Fruit fly (Drosophila melanogaster) whole organism, embryonic: ENCODE measurements around the gene Sec23.

Experiments used
- Atf3 ChIP-seq: fragments of 200-800 bp; sonication (Bioruptor generic); optimal IDR thresholded peaks from 3 replicates; lab custom pipeline; 2016; ENCODE audit warnings: missing biosample characterization, missing genetic modification characterization
- BEAF-32 ChIP-seq: fragments of 200-800 bp; sonication (Bioruptor generic); optimal IDR thresholded peaks from 3 replicates; lab custom pipeline; 2017; ENCODE audit warnings: missing biosample characterization, missing genetic modification characterization, mild to moderate bottlenecking, moderate library complexity, missing genetic modification reagents
- CG12219 ChIP-seq: fragments of 200-800 bp; sonication (Bioruptor generic); optimal IDR thresholded peaks from 3 replicates; lab custom pipeline; 2018; ENCODE audit warnings: missing biosample characterization, mild to moderate bottlenecking, missing genetic modification characterization
- CG13296 ChIP-seq: fragments of 200-800 bp; sonication (Bioruptor generic); optimal IDR thresholded peaks from 3 replicates; lab custom pipeline; 2018; ENCODE audit warnings: missing biosample characterization, mild to moderate bottlenecking, missing genetic modification characterization
- CG15011 ChIP-seq: fragments of 200-800 bp; sonication (Bioruptor generic); optimal IDR thresholded peaks from 3 replicates; lab custom pipeline; 2018; ENCODE audit warnings: missing biosample characterization, mild to moderate bottlenecking, missing genetic modification characterization
- CG15073 ChIP-seq: fragments of 200-800 bp; sonication (Bioruptor generic); optimal IDR thresholded peaks from 2 replicates; lab custom pipeline; 2016; ENCODE audit warnings: missing biosample characterization, missing genetic modification characterization
- CG15601 ChIP-seq: fragments of 200-800 bp; sonication (Bioruptor generic); optimal IDR thresholded peaks from 3 replicates; lab custom pipeline; 2019; ENCODE audit warnings: missing biosample characterization, mild to moderate bottlenecking, missing genetic modification characterization, moderate library complexity
- CG17568 ChIP-seq: fragments of 200-800 bp; sonication (Bioruptor generic); optimal IDR thresholded peaks from 2 replicates; lab custom pipeline; 2018; ENCODE audit warnings: missing biosample characterization, mild to moderate bottlenecking, missing genetic modification characterization, moderate library complexity
- CG1832 ChIP-seq: fragments of 200-800 bp; sonication (Bioruptor generic); optimal IDR thresholded peaks from 2 replicates; lab custom pipeline; 2017; ENCODE audit warnings: missing biosample characterization, mild to moderate bottlenecking, missing genetic modification characterization, inconsistent platforms
- CG30020 ChIP-seq: fragments of 200-800 bp; optimal IDR thresholded peaks from 2 replicates; lab custom pipeline; 2019; ENCODE audit warnings: missing biosample characterization, mild to moderate bottlenecking, missing genetic modification characterization, moderate library complexity
- CG30431 ChIP-seq: fragments of 200-800 bp; sonication (Bioruptor generic); optimal IDR thresholded peaks from 2 replicates; lab custom pipeline; 2017; ENCODE audit warnings: missing biosample characterization, missing genetic modification characterization
- CG4424 ChIP-seq: fragments of 200-800 bp; sonication (Bioruptor generic); optimal IDR thresholded peaks from 3 replicates; lab custom pipeline; 2016; ENCODE audit warnings: missing biosample characterization, missing genetic modification characterization
- CG6791 ChIP-seq: fragments of 200-800 bp; sonication (Bioruptor generic); IDR thresholded peaks from 3 replicates; pipeline ENCODE4 v1.3.6; 2022; ENCODE audit warnings: missing biosample characterization, missing genetic modification characterization; ENCODE audit not compliant: partially characterized antibody
- CG8290 ChIP-seq, 3 experiments: fragments of 200-800 bp; sonication (Bioruptor generic); optimal IDR thresholded peaks; 2 replicates each; lab custom pipeline; 2016 to 2019; ENCODE audit warnings: missing biosample characterization in 3 of 3, missing genetic modification characterization in 3 of 3, mild to moderate bottlenecking in 2 of 3, moderate library complexity in 1 of 3
- CG9609 ChIP-seq: fragments of 200-800 bp; sonication (Bioruptor generic); optimal IDR thresholded peaks from 3 replicates; lab custom pipeline; 2016; ENCODE audit warnings: missing biosample characterization, missing genetic modification characterization
- CG9932 ChIP-seq: fragments of 200-800 bp; sonication (Bioruptor generic); IDR thresholded peaks from 2 replicates; pipeline ENCODE4 v1.3.6; 2022; ENCODE audit warnings: missing biosample characterization, missing genetic modification characterization
- Doc3 ChIP-seq: fragments of 200-800 bp; sonication (Bioruptor generic); IDR thresholded peaks from 3 replicates; pipeline ENCODE4 v1.3.6; 2022; ENCODE audit warnings: missing biosample characterization, missing genetic modification characterization; ENCODE audit not compliant: partially characterized antibody
- Dp ChIP-seq: fragments of 200-800 bp; sonication (Bioruptor generic); optimal IDR thresholded peaks from 2 replicates; lab custom pipeline; 2018; ENCODE audit warnings: missing biosample characterization, mild to moderate bottlenecking, missing genetic modification characterization, moderate library complexity
- Eip74EF ChIP-seq, 2 experiments: fragments of 200-800 bp in 1 of 2; fragments of >200 bp in 1 of 2; sonication (Bioruptor generic) in 1 of 2; optimal IDR thresholded peaks; 2 replicates each; lab custom pipeline; 2017 to 2019; ENCODE audit warnings: missing biosample characterization in 2 of 2, missing genetic modification characterization in 2 of 2, mild to moderate bottlenecking in 1 of 2, moderate library complexity in 1 of 2
- Ets65A ChIP-seq: fragments of 200-800 bp; sonication (Bioruptor generic); peaks from one replicate; lab custom pipeline; 2016; ENCODE audit warnings: missing biosample characterization, missing genetic modification characterization
- GATAe ChIP-seq: fragments of 200-800 bp; sonication (Bioruptor generic); conservative IDR thresholded peaks from 2 replicates; pipeline ENCODE4 v1.3.6; 2022; ENCODE audit warnings: missing biosample characterization, missing genetic modification characterization
- HLHmδ ChIP-seq: fragments of 200-800 bp; sonication (Bioruptor generic); optimal IDR thresholded peaks from 2 replicates; lab custom pipeline; 2018; ENCODE audit warnings: missing biosample characterization, mild to moderate bottlenecking, missing genetic modification characterization, moderate library complexity
- Hmx ChIP-seq: fragments of 200-800 bp; sonication (Bioruptor generic); optimal IDR thresholded peaks from 2 replicates; lab custom pipeline; 2016; ENCODE audit warnings: missing biosample characterization, missing genetic modification characterization
- Hr78 ChIP-seq, 2 experiments: fragments of 200-800 bp in 1 of 2; fragments of >200 bp in 1 of 2; sonication (Bioruptor generic) in 1 of 2; optimal IDR thresholded peaks; 2 replicates each; lab custom pipeline; 2017 to 2019; ENCODE audit warnings: missing biosample characterization in 2 of 2, missing genetic modification characterization in 2 of 2, mild to moderate bottlenecking in 1 of 2, moderate library complexity in 1 of 2
- Hsf ChIP-seq: fragments of 200-800 bp; sonication (Bioruptor generic); optimal IDR thresholded peaks from 3 replicates; lab custom pipeline; 2016; ENCODE audit warnings: missing biosample characterization, missing genetic modification characterization
- MESR4 ChIP-seq: fragments of 200-800 bp; sonication (Bioruptor generic); optimal IDR thresholded peaks from 2 replicates; lab custom pipeline; 2018; ENCODE audit warnings: missing biosample characterization, mild to moderate bottlenecking, missing genetic modification characterization, moderate library complexity
- Opbp ChIP-seq: fragments of 200-800 bp; sonication (Bioruptor generic); IDR thresholded peaks from 3 replicates; pipeline ENCODE4 v1.3.6; 2022; ENCODE audit warnings: missing biosample characterization, missing genetic modification characterization; ENCODE audit not compliant: partially characterized antibody
- Pdp1 ChIP-seq, 2 experiments: fragments of 200-800 bp; sonication (Bioruptor generic); optimal IDR thresholded peaks; 3 replicates each; lab custom pipeline; 2016; ENCODE audit warnings: missing biosample characterization in 2 of 2, missing genetic modification characterization in 2 of 2, mild to moderate bottlenecking in 1 of 2, moderate library complexity in 1 of 2
- amos ChIP-seq: fragments of 200-800 bp; sonication (Bioruptor generic); IDR thresholded peaks from 2 replicates; pipeline ENCODE4 v1.3.6; 2022; ENCODE audit warnings: missing biosample characterization, missing genetic modification characterization; ENCODE audit not compliant: partially characterized antibody
- bcd ChIP-seq: fragments of 200-800 bp; sonication (Bioruptor generic); optimal IDR thresholded peaks from 2 replicates; lab custom pipeline; 2017; ENCODE audit warnings: missing biosample characterization, mild to moderate bottlenecking, missing genetic modification characterization
- dysf ChIP-seq: fragments of 200-800 bp; sonication (Bioruptor generic); IDR thresholded peaks from 3 replicates; pipeline ENCODE4 v1.3.6; 2022; ENCODE audit warnings: missing biosample characterization, missing genetic modification characterization
- ewg ChIP-seq: fragments of 200-800 bp; sonication (Bioruptor generic); optimal IDR thresholded peaks from 3 replicates; lab custom pipeline; 2017; ENCODE audit warnings: mild to moderate bottlenecking, missing biosample characterization, missing genetic modification reagents, missing genetic modification characterization
- fd3F ChIP-seq: fragments of 200-800 bp; sonication (Bioruptor generic); optimal IDR thresholded peaks from 2 replicates; lab custom pipeline; 2018; ENCODE audit warnings: missing biosample characterization, mild to moderate bottlenecking, missing genetic modification characterization, moderate library complexity
- gce ChIP-seq: fragments of 200-800 bp; sonication (Bioruptor generic); IDR thresholded peaks from 3 replicates; pipeline ENCODE4 v1.3.6; 2022; ENCODE audit warnings: missing biosample characterization, missing genetic modification characterization
- grau ChIP-seq: fragments of 200-800 bp; optimal IDR thresholded peaks from 3 replicates; lab custom pipeline; 2019; ENCODE audit warnings: missing biosample characterization, mild to moderate bottlenecking, missing genetic modification characterization, moderate library complexity
- ind ChIP-seq: fragments of 200-800 bp; sonication (Bioruptor generic); optimal IDR thresholded peaks from 3 replicates; lab custom pipeline; 2016; ENCODE audit warnings: missing biosample characterization, missing genetic modification characterization
- jumu ChIP-seq: fragments of 200-800 bp; sonication (Bioruptor generic); optimal IDR thresholded peaks from 3 replicates; lab custom pipeline; 2016; ENCODE audit warnings: missing biosample characterization, missing genetic modification characterization
- ken ChIP-seq: fragments of 200-800 bp; sonication (Bioruptor generic); IDR thresholded peaks from 3 replicates; pipeline ENCODE4 v1.3.6; 2022; ENCODE audit warnings: missing biosample characterization, missing genetic modification characterization
- kni ChIP-seq: fragments of 200-800 bp; sonication (Bioruptor generic); optimal IDR thresholded peaks from 3 replicates; lab custom pipeline; 2017; ENCODE audit warnings: mild to moderate bottlenecking, missing biosample characterization, missing genetic modification reagents, missing genetic modification characterization
- lov ChIP-seq, 2 experiments: fragments of 200-800 bp in 1 of 2; fragments of >200 bp in 1 of 2; sonication (Bioruptor generic) in 1 of 2; IDR thresholded peaks in 1 of 2; optimal IDR thresholded peaks in 1 of 2; 2 replicates in 1 of 2; 3 replicates in 1 of 2; pipeline versions ENCODE4 v1.3.6 to Lab custom; 2017 to 2022; ENCODE audit warnings: missing biosample characterization in 1 of 2, missing genetic modification characterization in 1 of 2
- pho ChIP-seq: fragments of 200-800 bp; sonication (Bioruptor generic); optimal IDR thresholded peaks from 2 replicates; lab custom pipeline; 2016; ENCODE audit warnings: missing biosample characterization, missing genetic modification characterization
- slbo ChIP-seq: fragments of 200-800 bp; sonication (Bioruptor generic); IDR thresholded peaks from 2 replicates; pipeline ENCODE4 v1.3.6; 2022; ENCODE audit warnings: missing biosample characterization, missing genetic modification characterization
- slou ChIP-seq: fragments of 200-800 bp; sonication (Bioruptor generic); optimal IDR thresholded peaks from 3 replicates; lab custom pipeline; 2016; ENCODE audit warnings: missing biosample characterization, missing genetic modification characterization
- sob ChIP-seq: fragments of 200-800 bp; sonication (Bioruptor generic); IDR thresholded peaks from 2 replicates; pipeline ENCODE4 v1.3.6; 2022; ENCODE audit warnings: missing biosample characterization, missing genetic modification characterization
- tna ChIP-seq: fragments of 200-800 bp; sonication (Bioruptor generic); IDR thresholded peaks from 2 replicates; pipeline ENCODE4 v1.3.6; 2022; ENCODE audit warnings: missing biosample characterization, missing genetic modification characterization; ENCODE audit not compliant: partially characterized antibody
- trh ChIP-seq: fragments of 200-800 bp; sonication (Bioruptor generic); optimal IDR thresholded peaks from 2 replicates; lab custom pipeline; 2016; ENCODE audit warnings: missing biosample characterization, missing genetic modification characterization
- wek ChIP-seq: fragments of 200-800 bp; sonication (Bioruptor generic); optimal IDR thresholded peaks from 3 replicates; lab custom pipeline; 2018; ENCODE audit warnings: missing biosample characterization, mild to moderate bottlenecking, missing genetic modification characterization, moderate library complexity
- zen ChIP-seq: fragments of 200-800 bp; sonication (Bioruptor generic); optimal IDR thresholded peaks from 3 replicates; lab custom pipeline; 2018; ENCODE audit warnings: missing biosample characterization, mild to moderate bottlenecking, missing genetic modification characterization, moderate library complexity
- zfh2 ChIP-seq: fragments of 200-800 bp; sonication (Bioruptor generic); optimal IDR thresholded peaks from 2 replicates; lab custom pipeline; 2016; ENCODE audit warnings: missing biosample characterization, missing genetic modification characterization

Gene Sec23

DNA sequence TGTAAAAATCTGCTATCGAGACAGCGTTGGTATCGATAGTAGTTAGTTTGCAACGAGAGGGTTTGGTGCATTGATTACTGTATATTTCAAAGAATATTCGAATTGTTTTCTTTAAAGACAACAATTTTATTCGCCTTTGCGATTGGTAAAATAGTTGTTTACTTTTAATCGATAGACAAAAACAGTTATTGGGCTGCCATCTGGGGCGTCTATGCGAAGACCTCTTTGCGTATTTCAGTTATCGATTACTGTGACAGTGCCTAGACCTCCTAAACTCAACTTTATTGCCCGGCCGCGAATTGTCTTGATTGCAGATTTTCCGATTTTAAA, 35.8 kb upstream of the Sec23 start, which contains the start of gene Atu (continued):
- TF ChIP-seq Pdp1 (GFP tag; optimal IDR thresholded peaks at IDR 0.05; lab: Kevin White, UChicago) = peak in 1 of 2 experiments; percentile 42
- no peak for TF ChIP-seq GATAe (GFP tag; lab: Robert Waterston, UW)
- no peak for TF ChIP-seq CG15011 (GFP tag; lab: Kevin White, UChicago)
- TF ChIP-seq Eip74EF (GFP tag; optimal IDR thresholded peaks at IDR 0.05; lab: Kevin White, UChicago) = no peak
- peak; percentile 84 for TF ChIP-seq CG6791 (GFP tag; lab: Robert Waterston, UW)
- TF ChIP-seq CG1832 (GFP tag; lab: Kevin White, UChicago) = no peak
- peak; percentile 52 for TF ChIP-seq sob
- no peak for TF ChIP-seq gce (GFP tag; lab: Robert Waterston, UW)
- TF ChIP-seq tna (GFP tag; lab: Robert Waterston, UW) = peak; percentile 83
- TF ChIP-seq jumu (GFP tag; lab: Kevin White, UChicago) = no peak
- TF ChIP-seq slou (GFP tag; lab: Kevin White, UChicago) = no peak
- peak; percentile 26 for TF ChIP-seq zen (tag; lab: Kevin White, UChicago)
- TF ChIP-seq slbo = peak; percentile 49; the same call in 1 of the 2 replicates
- no peak for TF ChIP-seq CG9609 (GFP tag; lab: Kevin White, UChicago)
- TF ChIP-seq trh (GFP tag; lab: Kevin White, UChicago) = no peak
- no peak for TF ChIP-seq lov (optimal IDR thresholded peaks at IDR 0.05; lab: Kevin White, UChicago)
- no peak for TF ChIP-seq lov (GFP tag; IDR thresholded peaks at IDR 0.05; lab: Robert Waterston, UW)
- TF ChIP-seq BEAF-32 (GFP tag; lab: Kevin White, UChicago) = peak; percentile 96
- no peak for TF ChIP-seq HLHmδ (GFP tag; lab: Kevin White, UChicago)
- peak; percentile 92 for TF ChIP-seq Doc3 (GFP tag; lab: Robert Waterston, UW)
- peak; percentile 43 for TF ChIP-seq ind (GFP tag; lab: Kevin White, UChicago)
- TF ChIP-seq grau (tag; lab: Kevin White, UChicago) = peak; percentile 54
- TF ChIP-seq ewg (GFP tag; lab: Kevin White, UChicago) = peak; percentile 3
- TF ChIP-seq CG12219 (GFP tag; lab: Kevin White, UChicago) = no peak
- no peak for TF ChIP-seq wek (GFP tag; lab: Kevin White, UChicago)
- TF ChIP-seq Ets65A (GFP tag; lab: Kevin White, UChicago) = no peak
- TF ChIP-seq fd3F (GFP tag; lab: Kevin White, UChicago) = no peak
- TF ChIP-seq kni (GFP tag; lab: Kevin White, UChicago) = no peak
- TF ChIP-seq MESR4 (GFP tag; lab: Kevin White, UChicago) = peak; percentile 24
- no peak for TF ChIP-seq CG15073 (GFP tag; lab: Kevin White, UChicago)
- TF ChIP-seq Opbp (GFP tag; lab: Robert Waterston, UW) = peak; percentile 91
- no peak for TF ChIP-seq ken (GFP tag; lab: Robert Waterston, UW)
- TF ChIP-seq bcd (GFP tag; lab: Kevin White, UChicago) = no peak
- TF ChIP-seq Atf3 (GFP tag; lab: Kevin White, UChicago) = no peak
- TF ChIP-seq Hr78 (GFP tag; optimal IDR thresholded peaks at IDR 0.05; lab: Kevin White, UChicago) = peak in 1 of 2 experiments; percentile 22
- peak; percentile 87 for TF ChIP-seq amos
- TF ChIP-seq CG9932 (GFP tag; lab: Robert Waterston, UW) = peak; percentile 69
- no peak for TF ChIP-seq CG13296 (GFP tag; lab: Kevin White, UChicago)
- TF ChIP-seq Hmx (GFP tag; lab: Kevin White, UChicago) = no peak
- TF ChIP-seq CG15601 (tag; lab: Kevin White, UChicago) = peak; percentile 28
- no peak for TF ChIP-seq CG17568
- no peak for TF ChIP-seq dysf (GFP tag; lab: Robert Waterston, UW)
- peak; percentile 38 for TF ChIP-seq zfh2
- peak; percentile 17 for TF ChIP-seq CG4424 (GFP tag; lab: Kevin White, UChicago)
- TF ChIP-seq CG8290 (GFP tag; optimal IDR thresholded peaks at IDR 0.05; lab: Kevin White, UChicago) = no peak
- TF ChIP-seq CG8290 (tag; optimal IDR thresholded peaks at IDR 0.05; lab: Kevin White, UChicago) = peak in 1 of 2 experiments; percentile 57
- peak; percentile 38 for TF ChIP-seq pho (GFP tag; lab: Kevin White, UChicago)
- TF ChIP-seq Dp (GFP tag; lab: Kevin White, UChicago) = peak; percentile 38
- TF ChIP-seq CG30020 (tag; lab: Kevin White, UChicago) = peak; percentile 58
- no peak for TF ChIP-seq CG30431
- peak; percentile 16 for TF ChIP-seq Hsf (GFP tag; lab: Kevin White, UChicago)
